Worm (Caenorhabditis elegans) whole organism, late embryonic: ENCODE data around the gene ccz-1.

Experiments used
- C08G9.2 ChIP-seq: sonication (generic microtip); optimal IDR thresholded peaks from 2 replicates; lab custom pipeline; 2016; ENCODE audit warnings: mild to moderate bottlenecking, missing genetic modification characterization, moderate library complexity, missing compliant biosample characterization
- C38D4.7 ChIP-seq: fragments of 200-800 bp; sonication (Bioruptor generic); optimal IDR thresholded peaks from 2 replicates; lab custom pipeline; 2018; ENCODE audit warnings: mild to moderate bottlenecking, missing genetic modification characterization, moderate library complexity, missing compliant biosample characterization
- K09A11.1 ChIP-seq: sonication (generic microtip); optimal IDR thresholded peaks from 2 replicates; lab custom pipeline; 2017; ENCODE audit warnings: antibody characterized with exemption, mild to moderate bottlenecking, missing genetic modification characterization, missing compliant biosample characterization; ENCODE audit not compliant: insufficient read depth
- T23F11.4 ChIP-seq: fragments of 200-800 bp; sonication (Bioruptor generic); optimal IDR thresholded peaks from 2 replicates; lab custom pipeline; 2018; ENCODE audit warnings: mild to moderate bottlenecking, missing genetic modification characterization, missing compliant biosample characterization
- ceh-14 ChIP-seq: sonication (generic microtip); optimal IDR thresholded peaks from 2 replicates; lab custom pipeline; 2016; ENCODE audit warnings: missing genotype, missing genetic modification characterization, missing compliant biosample characterization
- ceh-18 ChIP-seq: sonication (generic microtip); optimal IDR thresholded peaks from 2 replicates; lab custom pipeline; 2016; ENCODE audit warnings: missing genetic modification characterization, missing compliant biosample characterization
- ceh-19 ChIP-seq: fragments of 200-800 bp; sonication (Bioruptor generic); optimal IDR thresholded peaks from 2 replicates; lab custom pipeline; 2018; ENCODE audit warnings: mild to moderate bottlenecking, missing genetic modification characterization, missing compliant biosample characterization
- ceh-2 ChIP-seq: sonication (generic microtip); optimal IDR thresholded peaks from 2 replicates; lab custom pipeline; 2016; ENCODE audit warnings: missing genotype, missing genetic modification characterization, missing compliant biosample characterization
- ceh-24 ChIP-seq: sonication (generic microtip); optimal IDR thresholded peaks from 2 replicates; lab custom pipeline; 2016; ENCODE audit warnings: mild to moderate bottlenecking, missing genetic modification characterization, missing compliant biosample characterization
- ceh-31 ChIP-seq: sonication (generic microtip); optimal IDR thresholded peaks from 2 replicates; lab custom pipeline; 2016; ENCODE audit warnings: missing genetic modification characterization, missing compliant biosample characterization
- ceh-48 ChIP-seq: sonication (generic microtip); optimal IDR thresholded peaks from 2 replicates; lab custom pipeline; 2016; ENCODE audit warnings: missing genetic modification characterization, inconsistent platforms, missing compliant biosample characterization
- dmd-4 ChIP-seq: sonication (generic microtip); optimal IDR thresholded peaks from 2 replicates; lab custom pipeline; 2016; ENCODE audit warnings: borderline replicate concordance, missing genetic modification characterization, missing compliant biosample characterization
- dve-1 ChIP-seq: sonication (generic microtip); optimal IDR thresholded peaks from 2 replicates; lab custom pipeline; 2017; ENCODE audit warnings: antibody characterized with exemption, mild to moderate bottlenecking, missing genetic modification characterization, missing compliant biosample characterization
- elt-2 ChIP-seq: sonication (generic microtip); optimal IDR thresholded peaks from 2 replicates; lab custom pipeline; 2016; ENCODE audit warnings: missing genetic modification reagents, missing genetic modification characterization, missing compliant biosample characterization
- ets-4 ChIP-seq: sonication (generic microtip); optimal IDR thresholded peaks from 2 replicates; lab custom pipeline; 2016; ENCODE audit warnings: missing genetic modification characterization, missing compliant biosample characterization
- fax-1 ChIP-seq: sonication (generic microtip); optimal IDR thresholded peaks from 2 replicates; lab custom pipeline; 2016; ENCODE audit warnings: missing genotype, missing genetic modification characterization, missing compliant biosample characterization
- fkh-6 ChIP-seq: sonication (generic microtip); optimal IDR thresholded peaks from 2 replicates; lab custom pipeline; 2016; ENCODE audit warnings: missing genetic modification characterization, missing compliant biosample characterization
- gmeb-2 ChIP-seq: sonication (generic microtip); optimal IDR thresholded peaks from 2 replicates; lab custom pipeline; 2016; ENCODE audit warnings: missing genetic modification characterization, inconsistent platforms, missing compliant biosample characterization
- hlh-30 ChIP-seq: sonication (generic microtip); optimal IDR thresholded peaks from 2 replicates; lab custom pipeline; 2017; ENCODE audit warnings: antibody characterized with exemption, missing genetic modification characterization, missing compliant biosample characterization; ENCODE audit not compliant: insufficient read depth
- hlh-6 ChIP-seq: sonication (generic microtip); optimal IDR thresholded peaks from 2 replicates; lab custom pipeline; 2016; ENCODE audit warnings: missing genotype, missing genetic modification characterization, missing compliant biosample characterization
- hlh-8 ChIP-seq: sonication (generic microtip); optimal IDR thresholded peaks from 2 replicates; lab custom pipeline; 2016; ENCODE audit warnings: missing genotype, missing genetic modification characterization, missing compliant biosample characterization
- lim-6 ChIP-seq: sonication (generic microtip); optimal IDR thresholded peaks from 2 replicates; lab custom pipeline; 2016; ENCODE audit warnings: missing genetic modification characterization, missing compliant biosample characterization
- nfya-1 ChIP-seq: sonication (generic microtip); optimal IDR thresholded peaks from 2 replicates; lab custom pipeline; 2017; ENCODE audit warnings: missing genetic modification characterization, mild to moderate bottlenecking, missing compliant biosample characterization, antibody characterized with exemption, moderate library complexity
- nhr-11 ChIP-seq: fragments of 150-350 bp; optimal IDR thresholded peaks from 2 replicates; lab custom pipeline; 2014; ENCODE audit warnings: missing biosample characterization, missing genetic modification characterization
- npax-4 ChIP-seq: sonication (generic microtip); optimal IDR thresholded peaks from 2 replicates; lab custom pipeline; 2016; ENCODE audit warnings: missing genetic modification characterization, missing compliant biosample characterization
- pat-9 ChIP-seq: fragments of 200-800 bp; sonication (Bioruptor generic); optimal IDR thresholded peaks from 2 replicates; lab custom pipeline; 2018; ENCODE audit warnings: mild to moderate bottlenecking, missing genetic modification characterization, moderate library complexity, missing compliant biosample characterization
- pha-4 ChIP-seq: fragments of 150-350 bp; optimal IDR thresholded peaks from 2 replicates; lab custom pipeline; 2018; ENCODE audit warnings: missing biosample characterization, missing genetic modification reagents, missing genetic modification characterization
- pros-1 ChIP-seq: fragments of 150-350 bp; optimal IDR thresholded peaks from 2 replicates; lab custom pipeline; 2014; ENCODE audit warnings: missing biosample characterization, missing genetic modification reagents, missing genetic modification characterization
- tbx-2 ChIP-seq: sonication (generic microtip); optimal IDR thresholded peaks from 2 replicates; lab custom pipeline; 2016; ENCODE audit warnings: missing genetic modification characterization, missing compliant biosample characterization
- ttx-3 ChIP-seq: sonication (generic microtip); optimal IDR thresholded peaks from 2 replicates; lab custom pipeline; 2016; ENCODE audit warnings: missing genetic modification reagents, missing genetic modification characterization, missing compliant biosample characterization
- unc-42 ChIP-seq: sonication (generic microtip); optimal IDR thresholded peaks from 2 replicates; lab custom pipeline; 2016; ENCODE audit warnings: missing genotype, missing genetic modification characterization, missing compliant biosample characterization
- unc-55 ChIP-seq: sonication (generic microtip); optimal IDR thresholded peaks from 2 replicates; lab custom pipeline; 2017; ENCODE audit warnings: missing biosample characterization, missing genetic modification reagents, missing genetic modification characterization
- unc-86 ChIP-seq: sonication (generic microtip); optimal IDR thresholded peaks from 2 replicates; lab custom pipeline; 2016; ENCODE audit warnings: missing genetic modification characterization, missing compliant biosample characterization

Gene ccz-1

ce11 chrV:13678542-13678941, at the start of gene ccz-1, which contains the start of gene tag-65:
TSS of gene ccz-1 (plus strand) at chrV:13678875.
TSS of gene tag-65 (minus strand) at chrV:13678587.
- no peak for TF ChIP-seq pros-1 (tag; lab: Kevin White, UChicago)
- peak; percentile 71 for TF ChIP-seq nfya-1 (tag; lab: Kevin White, UChicago)
- TF ChIP-seq unc-86 (tag; lab: Kevin White, UChicago), result peak; percentile 22
- no peak for TF ChIP-seq dmd-4 (tag; lab: Kevin White, UChicago)
- no peak for TF ChIP-seq T23F11.4 (GFP tag; lab: Kevin White, UChicago)
- TF ChIP-seq elt-2 (tag; lab: Kevin White, UChicago), result peak; percentile 45
- no peak for TF ChIP-seq ceh-2 (tag; lab: Kevin White, UChicago)
- TF ChIP-seq unc-42, result peak; percentile 62
- no peak for TF ChIP-seq dve-1
- no peak for TF ChIP-seq gmeb-2 (tag; lab: Kevin White, UChicago)
- TF ChIP-seq ttx-3 (tag; lab: Kevin White, UChicago), result peak; percentile 35
- TF ChIP-seq unc-55 (GFP tag; lab: Kevin White, UChicago), result peak; percentile 84
- TF ChIP-seq pat-9, result peak; percentile 1
- TF ChIP-seq tbx-2, result peak; percentile 42
- no peak for TF ChIP-seq lim-6 (tag; lab: Kevin White, UChicago)
- no peak for TF ChIP-seq C38D4.7
- TF ChIP-seq K09A11.1 (tag; lab: Kevin White, UChicago), result peak; percentile 7
- peak; percentile 35 for TF ChIP-seq ceh-31 (tag; lab: Kevin White, UChicago)
- no peak for TF ChIP-seq fkh-6 (tag; lab: Kevin White, UChicago)

ce11 chrV:13634149-13634548, 44.5 kb upstream of the ccz-1 start, which contains the start of gene H37A05.2:
TSS of gene H37A05.2 (minus strand) at chrV:13634249.
- no peak for TF ChIP-seq ceh-48

- TF ChIP-seq ceh-19 (GFP tag; lab: Kevin White, UChicago) (no peak), fax-1 (tag; lab: Kevin White, UChicago) (no peak), hlh-8 (tag; lab: Kevin White, UChicago) (no peak), ceh-48 (no peak), hlh-6 (tag; lab: Kevin White, UChicago) (no peak), ceh-24 (tag; lab: Kevin White, UChicago) (no peak), ceh-18 (tag; lab: Kevin White, UChicago) (no peak), C08G9.2 (tag; lab: Kevin White, UChicago) (no peak), hlh-30 (tag; lab: Kevin White, UChicago) (no peak), unc-42 (no peak), ets-4 (tag; lab: Kevin White, UChicago) (no peak)
Observed at ce11 chrV:13636411-13636810, 42.3 kb upstream of the ccz-1 start.

ce11 chrV:13638040-13638439, 40.6 kb upstream of the ccz-1 start:
- TF ChIP-seq pha-4 (tag; lab: Kevin White, UChicago) (no peak), dmd-4 (tag; lab: Kevin White, UChicago) (no peak), npax-4 (tag; lab: Kevin White, UChicago) (no peak), ceh-14 (tag; lab: Kevin White, UChicago) (no peak), ceh-18 (tag; lab: Kevin White, UChicago) (no peak), nhr-11 (tag; lab: Kevin White, UChicago) (no peak), elt-2 (tag; lab: Kevin White, UChicago) (peak; percentile 75)
- TF ChIP-seq, all 69 proteins: peak for 1
